Worm (Caenorhabditis elegans) whole organism, early embryonic: ENCODE results near the gene gos-28.

Source experiments
- B0310.2 ChIP-seq: sonication (generic microtip); optimal IDR thresholded peaks from 2 replicates; lab custom pipeline; 2016; ENCODE audit warnings: mild to moderate bottlenecking, missing genetic modification characterization, missing compliant biosample characterization
- aly-1 ChIP-seq: sonication (generic microtip); optimal IDR thresholded peaks from 2 replicates; lab custom pipeline; 2016; ENCODE audit warnings: missing genetic modification characterization, missing compliant biosample characterization
- ama-1 ChIP-seq: fragments of 150-350 bp; optimal IDR thresholded peaks from 2 replicates; lab custom pipeline; 2014
- ceh-13 ChIP-seq: fragments of 200-800 bp; sonication (Bioruptor generic); optimal IDR thresholded peaks from 2 replicates; lab custom pipeline; 2018; ENCODE audit warnings: mild to moderate bottlenecking, missing genetic modification characterization, missing compliant biosample characterization
- ceh-36 ChIP-seq: sonication (generic microtip); optimal IDR thresholded peaks from 2 replicates; lab custom pipeline; 2016; ENCODE audit warnings: missing genetic modification characterization, inconsistent platforms, missing compliant biosample characterization
- ets-7 ChIP-seq: sonication (generic microtip); optimal IDR thresholded peaks from 2 replicates; lab custom pipeline; 2016; ENCODE audit warnings: missing genotype, missing genetic modification characterization, missing compliant biosample characterization
- hmbx-1 ChIP-seq: sonication (generic microtip); optimal IDR thresholded peaks from 2 replicates; lab custom pipeline; 2016; ENCODE audit warnings: mild to moderate bottlenecking, missing genetic modification characterization, missing compliant biosample characterization
- pes-1 ChIP-seq: fragments of 200-800 bp; sonication (Bioruptor generic); IDR thresholded peaks from 2 replicates; pipeline ENCODE4 v1.3.6; 2022; ENCODE audit warnings: missing genetic modification reagents, missing genetic modification characterization, missing compliant biosample characterization
- sea-1 ChIP-seq: fragments of 200-800 bp; sonication (Bioruptor generic); conservative IDR thresholded peaks from 2 replicates; pipeline ENCODE4 v1.3.6; 2022; ENCODE audit warnings: missing genetic modification characterization, missing compliant biosample characterization
- tbx-11 ChIP-seq: fragments of 200-800 bp; sonication (Bioruptor generic); IDR thresholded peaks from 2 replicates; pipeline ENCODE4 v1.3.6; 2022; ENCODE audit warnings: missing genetic modification characterization, missing compliant biosample characterization
- tra-4 ChIP-seq: sonication (generic microtip); optimal IDR thresholded peaks from 2 replicates; lab custom pipeline; 2017; ENCODE audit warnings: missing genetic modification characterization, missing compliant biosample characterization

- TF ChIP-seq tbx-11 = no peak
- TF ChIP-seq ama-1 = no peak
- TF ChIP-seq pes-1 (GFP tag; lab: Robert Waterston, UW) = no peak
- TF ChIP-seq sea-1 (GFP tag; lab: Robert Waterston, UW) = no peak
- no peak for TF ChIP-seq ceh-36 (tag; lab: Kevin White, UChicago)
- TF ChIP-seq B0310.2 (tag; lab: Kevin White, UChicago) = no peak
- TF ChIP-seq aly-1 = no peak
- TF ChIP-seq tra-4 = no peak
- no peak for TF ChIP-seq hmbx-1 (tag; lab: Kevin White, UChicago)
- TF ChIP-seq ceh-13 (GFP tag; lab: Kevin White, UChicago) = no peak
- no peak for TF ChIP-seq ets-7 (tag; lab: Kevin White, UChicago)
Measured at ce11 chrIII:7329155-7329732, 19.7 kb downstream of the gos-28 start, which contains the start of gene lab-2.
